Fruit fly (Drosophila melanogaster) whole organism, wandering third instar larva: ENCODE measurements around the gene ppk24.

Experiments
- Abd-B ChIP-seq: fragments of >200 bp; optimal IDR thresholded peaks from 2 replicates; lab custom pipeline; 2017; ENCODE audit warnings: missing biosample characterization, missing genetic modification characterization
- CG32264 ChIP-seq: fragments of 200-800 bp; sonication (Bioruptor generic); optimal IDR thresholded peaks from 2 replicates; lab custom pipeline; 2016; ENCODE audit warnings: missing biosample characterization, missing genetic modification characterization
- CG9705 ChIP-seq: fragments of 200-800 bp; sonication (Bioruptor generic); optimal IDR thresholded peaks from 2 replicates; lab custom pipeline; 2018; ENCODE audit warnings: missing biosample characterization, mild to moderate bottlenecking, missing genetic modification characterization
- Dfd ChIP-seq: fragments of >200 bp; optimal IDR thresholded peaks from 2 replicates; lab custom pipeline; 2017; ENCODE audit warnings: missing biosample characterization, missing genetic modification characterization
- Dif ChIP-seq: fragments of 200-275, 200-300 bp; sonication (Bioruptor generic); optimal IDR thresholded peaks from 2 replicates; lab custom pipeline; 2018; ENCODE audit warnings: missing biosample characterization, missing genetic modification characterization; ENCODE audit not compliant: partially characterized antibody
- GATAd ChIP-seq: sonication (Bioruptor generic); optimal IDR thresholded peaks from 2 replicates; lab custom pipeline; 2016; ENCODE audit warnings: missing biosample characterization, missing genetic modification characterization
- HLH106 ChIP-seq: fragments of 200-800 bp; optimal IDR thresholded peaks from 3 replicates; lab custom pipeline; 2019; ENCODE audit warnings: missing biosample characterization, mild to moderate bottlenecking, missing genetic modification characterization, moderate library complexity
- Hnf4 ChIP-seq: fragments of 200-800 bp; sonication (Bioruptor generic); optimal IDR thresholded peaks from 2 replicates; lab custom pipeline; 2016; ENCODE audit warnings: missing biosample characterization, mild to moderate bottlenecking, missing genetic modification characterization
- Hr78 ChIP-seq: fragments of >200 bp; optimal IDR thresholded peaks from 2 replicates; lab custom pipeline; 2017; ENCODE audit warnings: missing biosample characterization, missing genetic modification characterization
- Hr83 ChIP-seq: fragments of 200-300 bp; sonication (Bioruptor generic); optimal IDR thresholded peaks from 2 replicates; lab custom pipeline; 2016; ENCODE audit warnings: missing biosample characterization, mild to moderate bottlenecking, missing genetic modification characterization, moderate library complexity; ENCODE audit not compliant: poor library complexity, severe bottlenecking
- Jra ChIP-seq: sonication (Bioruptor generic); optimal IDR thresholded peaks from 2 replicates; lab custom pipeline; 2016; ENCODE audit warnings: missing biosample characterization, missing genetic modification characterization
- Mio ChIP-seq: sonication (Bioruptor generic); optimal IDR thresholded peaks from 2 replicates; lab custom pipeline; 2016; ENCODE audit warnings: missing biosample characterization, missing genetic modification characterization
- OdsH ChIP-seq: fragments of 200-800 bp; sonication (Bioruptor generic); optimal IDR thresholded peaks from 2 replicates; lab custom pipeline; 2016; ENCODE audit warnings: missing biosample characterization, mild to moderate bottlenecking, missing genetic modification characterization
- Rel ChIP-seq, 2 experiments: fragments of 200-800 bp; sonication (Bioruptor generic) in 1 of 2; optimal IDR thresholded peaks; 2 replicates in 1 of 2; 3 replicates in 1 of 2; lab custom pipeline; 2016 to 2019; ENCODE audit warnings: mild to moderate bottlenecking in 2 of 2, missing biosample characterization in 2 of 2, missing genetic modification characterization in 2 of 2, moderate library complexity in 1 of 2
- Sp1 ChIP-seq: fragments of 200-800 bp; sonication (Bioruptor generic); optimal IDR thresholded peaks from 3 replicates; lab custom pipeline; 2019; ENCODE audit warnings: missing biosample characterization, mild to moderate bottlenecking, missing genetic modification characterization, moderate library complexity
- Vsx2 ChIP-seq: fragments of 200-300, 225-300 bp; sonication (Bioruptor generic); optimal IDR thresholded peaks from 2 replicates; lab custom pipeline; 2018; ENCODE audit warnings: missing biosample characterization, missing genetic modification characterization; ENCODE audit not compliant: partially characterized antibody
- br ChIP-seq: fragments of 200-800 bp; sonication (Bioruptor generic); optimal IDR thresholded peaks from 2 replicates; lab custom pipeline; 2016; ENCODE audit warnings: missing biosample characterization, missing genetic modification characterization
- brk ChIP-seq: fragments of 200-800 bp; sonication (Bioruptor generic); optimal IDR thresholded peaks from 2 replicates; lab custom pipeline; 2016; ENCODE audit warnings: missing biosample characterization, mild to moderate bottlenecking, missing genetic modification characterization
- dl ChIP-seq, 2 experiments: fragments of 175-275, 200-275 bp in 1 of 2; fragments of 200-275 bp in 1 of 2; sonication (Bioruptor generic); optimal IDR thresholded peaks; lab custom pipeline; 2018; ENCODE audit warnings: mild to moderate bottlenecking in 2 of 2, missing biosample characterization in 2 of 2, missing genetic modification characterization in 2 of 2, moderate library complexity in 2 of 2; ENCODE audit not compliant: partially characterized antibody in 2 of 2, insufficient read depth in 1 of 2
- dmrt93B ChIP-seq: fragments of 200-800 bp; sonication (Bioruptor generic); optimal IDR thresholded peaks from 2 replicates; lab custom pipeline; 2018; ENCODE audit warnings: missing biosample characterization, mild to moderate bottlenecking, missing genetic modification characterization
- dsf ChIP-seq: sonication (Bioruptor generic); optimal IDR thresholded peaks from 2 replicates; lab custom pipeline; 2016; ENCODE audit warnings: missing biosample characterization, missing genetic modification characterization, borderline replicate concordance
- ey ChIP-seq: fragments of 200-800 bp; sonication (Bioruptor generic); optimal IDR thresholded peaks from 2 replicates; lab custom pipeline; 2016; ENCODE audit warnings: missing biosample characterization, missing genetic modification characterization
- foxo ChIP-seq, 2 experiments: fragments of 200-800 bp; sonication (Bioruptor generic); optimal IDR thresholded peaks; 2 replicates in 1 of 2; 3 replicates in 1 of 2; lab custom pipeline; 2016 to 2017; ENCODE audit warnings: missing biosample characterization in 2 of 2, missing genetic modification characterization in 2 of 2
- fru ChIP-seq: fragments of 200-800 bp; sonication (Bioruptor generic); optimal IDR thresholded peaks from 3 replicates; lab custom pipeline; 2016; ENCODE audit warnings: missing biosample characterization, mild to moderate bottlenecking, missing genetic modification characterization
- h ChIP-seq: fragments of 200-800 bp; sonication (Bioruptor generic); optimal IDR thresholded peaks from 3 replicates; lab custom pipeline; 2016; ENCODE audit warnings: missing biosample characterization, mild to moderate bottlenecking, missing genetic modification characterization
- lola ChIP-seq: fragments of >200 bp; optimal IDR thresholded peaks from 2 replicates; lab custom pipeline; 2017; ENCODE audit warnings: missing biosample characterization, missing genetic modification characterization
- pan ChIP-seq: fragments of >200 bp; optimal IDR thresholded peaks from 2 replicates; lab custom pipeline; 2017
- psq ChIP-seq: fragments of 200-800 bp; sonication (Bioruptor generic); optimal IDR thresholded peaks from 3 replicates; lab custom pipeline; 2017; ENCODE audit warnings: missing biosample characterization, mild to moderate bottlenecking, missing genetic modification characterization, moderate library complexity
- rgr ChIP-seq: fragments of 200-800 bp; sonication (Bioruptor generic); optimal IDR thresholded peaks from 3 replicates; lab custom pipeline; 2016; ENCODE audit warnings: missing biosample characterization, mild to moderate bottlenecking, missing genetic modification characterization
- sage ChIP-seq: fragments of 200-800 bp; sonication (Bioruptor generic); optimal IDR thresholded peaks from 2 replicates; lab custom pipeline; 2016; ENCODE audit warnings: missing biosample characterization, mild to moderate bottlenecking, missing genetic modification characterization
- tai ChIP-seq: sonication (Bioruptor generic); optimal IDR thresholded peaks from 2 replicates; lab custom pipeline; 2016; ENCODE audit warnings: missing biosample characterization, missing genetic modification characterization
- woc ChIP-seq: sonication (Bioruptor generic); optimal IDR thresholded peaks from 2 replicates; lab custom pipeline; 2016; ENCODE audit warnings: missing biosample characterization, mild to moderate bottlenecking, missing genetic modification characterization

Gene ppk24

DNA sequence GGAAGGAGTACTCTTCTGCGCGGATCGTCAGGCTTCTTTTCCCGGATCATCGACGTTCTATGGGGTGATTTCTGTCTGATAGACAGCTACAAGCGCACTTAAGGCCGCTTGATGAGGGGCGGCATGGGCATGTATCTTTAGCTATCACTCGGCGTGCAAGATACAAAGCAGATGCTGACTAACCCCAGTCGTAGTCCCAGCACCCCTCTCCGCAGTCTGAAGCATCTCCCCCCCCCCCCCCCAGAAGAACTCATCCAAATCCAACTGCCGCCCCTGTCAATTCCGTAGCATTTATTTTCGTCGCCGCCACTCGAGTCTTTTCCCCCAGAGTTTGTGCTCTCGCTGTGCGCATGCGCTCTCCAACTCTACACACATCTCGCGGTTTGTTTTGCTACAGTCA, 44.8 kb downstream of the ppk24 start:
- TF ChIP-seq lola = no peak
- no peak for TF ChIP-seq Sp1 (GFP tag; lab: Kevin White, UChicago)
- TF ChIP-seq, all 38 proteins: peak for 0

DNA sequence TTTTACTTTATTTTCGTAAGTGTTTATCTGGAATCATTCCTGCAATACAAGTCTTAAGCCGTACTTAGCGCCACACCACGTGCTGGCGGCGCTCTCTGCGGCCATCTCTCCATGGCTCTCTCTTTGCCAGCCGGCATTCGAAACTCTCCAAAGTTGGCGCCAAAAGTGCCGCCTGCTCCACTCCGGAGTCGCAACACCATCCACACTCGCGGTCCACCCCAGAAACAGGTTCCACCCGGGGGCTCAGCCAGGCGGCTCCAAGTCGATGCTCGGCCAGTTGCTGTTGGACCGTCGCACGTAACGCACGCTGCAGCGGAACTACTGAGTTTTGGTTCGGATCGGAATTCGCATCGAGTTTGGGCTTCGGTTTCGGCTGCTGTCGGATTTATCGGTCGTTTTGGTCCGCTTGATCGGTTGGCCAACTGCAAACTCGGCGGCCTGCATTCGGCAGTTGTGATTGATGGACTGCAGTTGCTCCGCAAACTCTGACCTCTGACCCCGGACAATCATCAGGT, 45.4 kb downstream of the ppk24 start, which contains the start of gene CG34347:
TSS of gene CG34347 (plus strand) at position 275 of the 515 bp plus-strand sequence.
- TF ChIP-seq GATAd (GFP tag; lab: Kevin White, UChicago) (no peak), sage (GFP tag; lab: Kevin White, UChicago) (no peak), Dfd (GFP tag; lab: Kevin White, UChicago) (no peak), dmrt93B (GFP tag; lab: Kevin White, UChicago) (no peak), dl (GFP tag; optimal IDR thresholded peaks at IDR 0.05; lab: Kevin White, UChicago; ENCODE audit: insufficient read depth in 1 of 2, partially characterized antibody in 2 of 2) (peak; percentile 3 to 23), Hnf4 (GFP tag; lab: Kevin White, UChicago) (peak; percentile 17), brk (no peak), CG9705 (GFP tag; lab: Kevin White, UChicago) (no peak), Hr83 (GFP tag; lab: Kevin White, UChicago) (peak; percentile 45), Hr78 (GFP tag; lab: Kevin White, UChicago) (no peak), woc (GFP tag; lab: Kevin White, UChicago) (no peak), rgr (GFP tag; lab: Kevin White, UChicago) (peak; percentile 14), Vsx2 (peak; percentile 64), Abd-B (no peak), OdsH (GFP tag; lab: Kevin White, UChicago) (no peak), fru (GFP tag; lab: Kevin White, UChicago) (peak; percentile 28), Rel (GFP tag; optimal IDR thresholded peaks at IDR 0.05; lab: Kevin White, UChicago) (no peak), Rel (tag; optimal IDR thresholded peaks at IDR 0.05; lab: Kevin White, UChicago) (peak; percentile 17), HLH106 (tag; lab: Kevin White, UChicago) (peak; percentile 3), Dif (peak; percentile 73), Jra (GFP tag; lab: Kevin White, UChicago) (no peak), Sp1 (GFP tag; lab: Kevin White, UChicago) (peak; percentile 19), psq (GFP tag; lab: Kevin White, UChicago) (peak; percentile 52), ey (GFP tag; lab: Kevin White, UChicago) (no peak), tai (GFP tag; lab: Kevin White, UChicago) (no peak), dsf (no peak), CG32264 (no peak), foxo (GFP tag; optimal IDR thresholded peaks at IDR 0.05; lab: Kevin White, UChicago) (peak in 1 of 2 experiments; percentile 13), h (GFP tag; lab: Kevin White, UChicago) (peak; percentile 47)

DNA sequence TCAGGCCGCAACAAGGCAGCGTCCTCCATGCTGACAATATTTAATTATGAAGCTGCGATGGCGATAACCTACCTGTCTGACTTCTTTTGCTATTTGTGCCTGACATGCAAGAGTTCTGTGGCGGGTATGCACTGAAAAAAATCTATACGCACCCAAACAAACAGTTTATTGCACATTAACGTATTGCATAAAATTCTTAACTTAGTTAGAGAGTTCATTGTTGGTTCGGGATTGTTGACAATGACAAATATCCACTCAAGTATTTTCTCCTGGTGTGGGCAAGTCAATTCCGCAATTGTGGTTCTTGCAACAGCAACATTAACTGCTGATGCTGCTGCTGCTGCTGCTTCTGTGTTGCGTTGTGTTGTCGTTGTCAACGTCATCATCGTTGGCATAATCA, 46.8 kb downstream of the ppk24 start:
- TF ChIP-seq Jra (GFP tag; lab: Kevin White, UChicago) = no peak
- no peak for TF ChIP-seq dmrt93B (GFP tag; lab: Kevin White, UChicago)
- TF ChIP-seq pan (lab: Kevin White, UChicago) = no peak
- TF ChIP-seq woc (GFP tag; lab: Kevin White, UChicago) = no peak
- TF ChIP-seq CG9705 (GFP tag; lab: Kevin White, UChicago) = no peak
- no peak for TF ChIP-seq Mio (GFP tag; lab: Kevin White, UChicago)
- TF ChIP-seq br (GFP tag; lab: Kevin White, UChicago) = no peak
- TF ChIP-seq fru (GFP tag; lab: Kevin White, UChicago) = no peak
- TF ChIP-seq foxo (GFP tag; optimal IDR thresholded peaks at IDR 0.05; lab: Kevin White, UChicago) = no peak
- no peak for TF ChIP-seq OdsH (GFP tag; lab: Kevin White, UChicago)
- TF ChIP-seq dl (GFP tag; optimal IDR thresholded peaks at IDR 0.05; lab: Kevin White, UChicago; ENCODE audit: insufficient read depth in 1 of 2, partially characterized antibody in 2 of 2) = no peak
- no peak for TF ChIP-seq rgr (GFP tag; lab: Kevin White, UChicago)

DNA sequence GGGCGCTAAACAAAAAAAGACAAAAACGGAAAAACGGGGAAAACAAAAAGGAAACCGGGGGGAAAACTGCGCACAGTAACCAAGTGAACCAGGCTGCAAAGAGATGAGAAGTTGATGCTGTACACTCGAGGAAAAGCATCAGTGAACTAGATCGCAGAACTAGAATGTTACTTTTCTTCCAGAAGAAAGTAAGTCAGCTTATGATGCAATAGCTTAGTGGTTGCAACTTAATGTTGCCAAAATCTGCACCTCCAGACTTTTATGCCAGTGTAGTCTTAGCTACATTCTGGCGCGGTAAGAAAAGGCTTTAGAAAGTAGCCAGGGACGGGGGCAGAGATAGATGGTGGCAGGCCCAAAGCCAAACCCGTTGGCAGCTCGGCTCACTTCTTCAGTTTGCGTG, 48.9 kb downstream of the ppk24 start:
- TF ChIP-seq Sp1 (GFP tag; lab: Kevin White, UChicago) (no peak), pan (lab: Kevin White, UChicago) (no peak), dmrt93B (GFP tag; lab: Kevin White, UChicago) (no peak)
